Worm (Caenorhabditis elegans) whole organism, late embryonic: Measurements from ENCODE around the gene mre-11.

Experiments used
- C08G9.2 ChIP-seq: sonication (generic microtip); optimal IDR thresholded peaks from 2 replicates; lab custom pipeline; 2016; ENCODE audit warnings: mild to moderate bottlenecking, missing genetic modification characterization, moderate library complexity, missing compliant biosample characterization
- F13H6.1 ChIP-seq: sonication (generic microtip); optimal IDR thresholded peaks from 2 replicates; lab custom pipeline; 2016; ENCODE audit warnings: missing genetic modification characterization, missing compliant biosample characterization
- K02D7.2 ChIP-seq: sonication (generic microtip); optimal IDR thresholded peaks from 2 replicates; lab custom pipeline; 2017; ENCODE audit warnings: mild to moderate bottlenecking, missing genetic modification characterization, missing compliant biosample characterization
- Y22D7AL.16 ChIP-seq: sonication (generic microtip); optimal IDR thresholded peaks from 2 replicates; lab custom pipeline; 2016; ENCODE audit warnings: missing genetic modification characterization, missing compliant biosample characterization
- ama-1 ChIP-seq: fragments of 150-350 bp; optimal IDR thresholded peaks from 2 replicates; lab custom pipeline; 2014
- ceh-2 ChIP-seq: sonication (generic microtip); optimal IDR thresholded peaks from 2 replicates; lab custom pipeline; 2016; ENCODE audit warnings: missing genotype, missing genetic modification characterization, missing compliant biosample characterization
- ceh-22 ChIP-seq: sonication (generic microtip); optimal IDR thresholded peaks from 2 replicates; lab custom pipeline; 2017; ENCODE audit warnings: missing biosample characterization, missing genetic modification characterization
- ceh-30 ChIP-seq: fragments of 150-350 bp; optimal IDR thresholded peaks from 2 replicates; lab custom pipeline; 2014; ENCODE audit warnings: missing biosample characterization, missing genetic modification characterization
- ceh-31 ChIP-seq: sonication (generic microtip); optimal IDR thresholded peaks from 2 replicates; lab custom pipeline; 2016; ENCODE audit warnings: missing genetic modification characterization, missing compliant biosample characterization
- ceh-34 ChIP-seq: sonication (generic microtip); optimal IDR thresholded peaks from 2 replicates; lab custom pipeline; 2016; ENCODE audit warnings: mild to moderate bottlenecking, missing genetic modification characterization, missing compliant biosample characterization
- dve-1 ChIP-seq: sonication (generic microtip); optimal IDR thresholded peaks from 2 replicates; lab custom pipeline; 2017; ENCODE audit warnings: antibody characterized with exemption, mild to moderate bottlenecking, missing genetic modification characterization, missing compliant biosample characterization
- elt-2 ChIP-seq: sonication (generic microtip); optimal IDR thresholded peaks from 2 replicates; lab custom pipeline; 2016; ENCODE audit warnings: missing genetic modification reagents, missing genetic modification characterization, missing compliant biosample characterization
- fax-1 ChIP-seq: sonication (generic microtip); optimal IDR thresholded peaks from 2 replicates; lab custom pipeline; 2016; ENCODE audit warnings: missing genotype, missing genetic modification characterization, missing compliant biosample characterization
- hlh-13 ChIP-seq: fragments of 200-800 bp; sonication (Bioruptor generic); optimal IDR thresholded peaks from 2 replicates; lab custom pipeline; 2018; ENCODE audit warnings: mild to moderate bottlenecking, missing genetic modification characterization, missing compliant biosample characterization
- hlh-15 ChIP-seq: sonication (generic microtip); optimal IDR thresholded peaks from 2 replicates; lab custom pipeline; 2016; ENCODE audit warnings: missing genetic modification characterization, missing compliant biosample characterization
- hlh-30 ChIP-seq: sonication (generic microtip); optimal IDR thresholded peaks from 2 replicates; lab custom pipeline; 2017; ENCODE audit warnings: antibody characterized with exemption, missing genetic modification characterization, missing compliant biosample characterization; ENCODE audit not compliant: insufficient read depth
- hlh-6 ChIP-seq: sonication (generic microtip); optimal IDR thresholded peaks from 2 replicates; lab custom pipeline; 2016; ENCODE audit warnings: missing genotype, missing genetic modification characterization, missing compliant biosample characterization
- hlh-8 ChIP-seq: sonication (generic microtip); optimal IDR thresholded peaks from 2 replicates; lab custom pipeline; 2016; ENCODE audit warnings: missing genotype, missing genetic modification characterization, missing compliant biosample characterization
- madf-2 ChIP-seq: sonication (generic microtip); optimal IDR thresholded peaks from 2 replicates; lab custom pipeline; 2017; ENCODE audit warnings: missing genetic modification characterization, missing compliant biosample characterization
- odd-2 ChIP-seq: sonication (generic microtip); optimal IDR thresholded peaks from 2 replicates; lab custom pipeline; 2017; ENCODE audit warnings: antibody characterized with exemption, mild to moderate bottlenecking, missing genetic modification characterization, missing compliant biosample characterization
- pag-3 ChIP-seq: sonication (generic microtip); optimal IDR thresholded peaks from 2 replicates; lab custom pipeline; 2016; ENCODE audit warnings: missing compliant biosample characterization, missing genetic modification characterization, borderline replicate concordance
- pha-4 ChIP-seq: fragments of 150-350 bp; optimal IDR thresholded peaks from 2 replicates; lab custom pipeline; 2018; ENCODE audit warnings: missing biosample characterization, missing genetic modification reagents, missing genetic modification characterization
- pqm-1 ChIP-seq: sonication (generic microtip); optimal IDR thresholded peaks from 2 replicates; lab custom pipeline; 2016; ENCODE audit warnings: missing genetic modification characterization, missing compliant biosample characterization
- rnt-1 ChIP-seq: sonication (generic microtip); optimal IDR thresholded peaks from 2 replicates; lab custom pipeline; 2016; ENCODE audit warnings: missing genetic modification characterization, missing compliant biosample characterization
- sdc-2 ChIP-seq: sonication (generic microtip); optimal IDR thresholded peaks from 2 replicates; lab custom pipeline; 2016; ENCODE audit warnings: missing genotype, missing genetic modification characterization, missing compliant biosample characterization
- sox-4 ChIP-seq: sonication (generic microtip); optimal IDR thresholded peaks from 2 replicates; lab custom pipeline; 2017; ENCODE audit warnings: mild to moderate bottlenecking, missing genetic modification characterization, inconsistent platforms, missing compliant biosample characterization
- tbx-2 ChIP-seq: sonication (generic microtip); optimal IDR thresholded peaks from 2 replicates; lab custom pipeline; 2016; ENCODE audit warnings: missing genetic modification characterization, missing compliant biosample characterization
- tbx-7 ChIP-seq: sonication (generic microtip); optimal IDR thresholded peaks from 2 replicates; lab custom pipeline; 2016; ENCODE audit warnings: missing genotype, missing genetic modification characterization, missing compliant biosample characterization
- unc-42 ChIP-seq: sonication (generic microtip); optimal IDR thresholded peaks from 2 replicates; lab custom pipeline; 2016; ENCODE audit warnings: missing genotype, missing genetic modification characterization, missing compliant biosample characterization
- unc-55 ChIP-seq: sonication (generic microtip); optimal IDR thresholded peaks from 2 replicates; lab custom pipeline; 2017; ENCODE audit warnings: missing biosample characterization, missing genetic modification reagents, missing genetic modification characterization
- ztf-16 ChIP-seq: sonication (generic microtip); optimal IDR thresholded peaks from 2 replicates; lab custom pipeline; 2017; ENCODE audit warnings: missing genetic modification characterization, missing compliant biosample characterization

mre-11 gene

ce11 chrV:10724472-10724871 is 12.2 kb downstream of the mre-11 start:
- TF ChIP-seq pha-4 (tag; lab: Kevin White, UChicago) (no peak), sox-4 (tag; lab: Kevin White, UChicago) (no peak), ceh-30 (tag; lab: Kevin White, UChicago) (no peak), pqm-1 (no peak), ceh-2 (tag; lab: Kevin White, UChicago) (no peak), pag-3 (tag; lab: Kevin White, UChicago) (no peak), ama-1 (lab: Kevin White, UChicago) (no peak), tbx-7 (tag; lab: Kevin White, UChicago) (no peak), C08G9.2 (tag; lab: Kevin White, UChicago) (no peak), ceh-22 (no peak), dve-1 (tag; lab: Kevin White, UChicago) (no peak), ceh-31 (tag; lab: Kevin White, UChicago) (no peak), rnt-1 (tag; lab: Kevin White, UChicago) (no peak), K02D7.2 (tag; lab: Kevin White, UChicago) (no peak), unc-42 (no peak)

- TF ChIP-seq tbx-2 (tag; lab: Kevin White, UChicago) (no peak), ceh-34 (peak; percentile 22), hlh-15 (no peak)
These were observed 13.1 kb downstream of the mre-11 start for ce11 chrV:10723583-10723982.

ce11 chrV:10723181-10723580 is 13.5 kb downstream of the mre-11 start:
- TF ChIP-seq hlh-30 (tag; lab: Kevin White, UChicago), result peak; percentile 59
- TF ChIP-seq ztf-16 (tag; lab: Kevin White, UChicago), result no peak

- TF ChIP-seq hlh-30 (tag; lab: Kevin White, UChicago) (peak; percentile 42), pqm-1 (no peak), pag-3 (tag; lab: Kevin White, UChicago) (no peak)
These were observed 14.1 kb downstream of the mre-11 start for ce11 chrV:10722595-10722994.

- TF ChIP-seq hlh-15, result no peak
- TF ChIP-seq, all 69 proteins: peak for 0
These were observed 14.7 kb downstream of the mre-11 start for ce11 chrV:10721912-10722426.

ce11 chrV:10721304-10721703 is 15.4 kb downstream of the mre-11 start:
- TF ChIP-seq hlh-13 (GFP tag; lab: Kevin White, UChicago) (no peak), unc-42 (peak; percentile 99), odd-2 (tag; lab: Kevin White, UChicago) (no peak), ceh-31 (tag; lab: Kevin White, UChicago) (peak; percentile 2), F13H6.1 (tag; lab: Kevin White, UChicago) (no peak)

ce11 chrV:10720876-10721275 is 15.8 kb downstream of the mre-11 start:
- TF ChIP-seq hlh-6 (no peak), hlh-13 (GFP tag; lab: Kevin White, UChicago) (no peak), tbx-2 (tag; lab: Kevin White, UChicago) (no peak), ceh-34 (no peak), fax-1 (tag; lab: Kevin White, UChicago) (no peak), F13H6.1 (tag; lab: Kevin White, UChicago) (no peak), madf-2 (tag; lab: Kevin White, UChicago) (no peak)
- TF ChIP-seq, all 69 proteins: peak for 0

- no peak for TF ChIP-seq hlh-8 (tag; lab: Kevin White, UChicago)
- TF ChIP-seq Y22D7AL.16 (tag; lab: Kevin White, UChicago), result no peak
- TF ChIP-seq unc-55, result peak; percentile 78
- peak; percentile 54 for TF ChIP-seq rnt-1 (tag; lab: Kevin White, UChicago)
- TF ChIP-seq sdc-2 (tag; lab: Kevin White, UChicago), result no peak
- TF ChIP-seq elt-2, result peak; percentile 54
These were observed 16.3 kb downstream of the mre-11 start for ce11 chrV:10720303-10720847.
